Worm (Caenorhabditis elegans) whole organism, early embryonic: ENCODE data around the gene F28H7.7.

Experiments
- B0310.2 ChIP-seq: sonication (generic microtip); optimal IDR thresholded peaks from 2 replicates; lab custom pipeline; 2016; ENCODE audit warnings: mild to moderate bottlenecking, missing genetic modification characterization, missing compliant biosample characterization
- F13C5.2 ChIP-seq: sonication (generic microtip); optimal IDR thresholded peaks from 2 replicates; lab custom pipeline; 2017; ENCODE audit warnings: mild to moderate bottlenecking, missing genetic modification characterization, inconsistent platforms, missing compliant biosample characterization
- aly-1 ChIP-seq: sonication (generic microtip); optimal IDR thresholded peaks from 2 replicates; lab custom pipeline; 2016; ENCODE audit warnings: missing genetic modification characterization, missing compliant biosample characterization
- ama-1 ChIP-seq: fragments of 150-350 bp; optimal IDR thresholded peaks from 2 replicates; lab custom pipeline; 2014
- ceh-13 ChIP-seq: fragments of 200-800 bp; sonication (Bioruptor generic); optimal IDR thresholded peaks from 2 replicates; lab custom pipeline; 2018; ENCODE audit warnings: mild to moderate bottlenecking, missing genetic modification characterization, missing compliant biosample characterization
- scrt-1 ChIP-seq: fragments of 200-800 bp; sonication (Bioruptor generic); IDR thresholded peaks from 2 replicates; pipeline ENCODE4 v1.3.6; 2022; ENCODE audit warnings: missing genetic modification characterization, missing compliant biosample characterization
- tbx-37 ChIP-seq: fragments of 200-800 bp; sonication (Bioruptor generic); conservative IDR thresholded peaks from 2 replicates; pipeline ENCODE4 v1.3.6; 2022; ENCODE audit warnings: missing genetic modification reagents, missing genetic modification characterization, missing compliant biosample characterization

DNA sequence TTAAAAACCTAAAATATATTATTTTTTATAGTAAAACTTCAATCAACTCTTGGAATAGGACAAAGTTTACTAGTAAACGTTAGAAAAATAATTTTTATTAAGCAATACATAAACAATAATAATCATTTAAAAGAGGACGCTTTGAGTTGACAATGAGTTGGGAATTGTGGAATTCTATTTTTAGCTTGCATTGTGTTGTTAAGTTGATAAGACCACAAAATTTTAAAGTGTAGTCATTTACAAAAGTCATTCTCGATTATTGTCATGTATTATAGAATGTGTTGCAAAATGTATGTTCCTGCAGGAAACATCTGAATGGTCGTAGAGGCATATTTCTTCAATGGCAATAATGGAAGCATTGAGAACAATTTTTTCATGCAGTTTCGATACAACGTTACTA lies 42.9 kb downstream of the F28H7.7 start:
- TF ChIP-seq ama-1 (lab: Kevin White, UChicago) = no peak
- TF ChIP-seq tbx-37 (GFP tag; lab: Robert Waterston, UW) = no peak
- TF ChIP-seq ceh-13 (GFP tag; lab: Kevin White, UChicago) = no peak
- TF ChIP-seq scrt-1 (GFP tag; lab: Robert Waterston, UW) = no peak
- no peak for TF ChIP-seq B0310.2 (tag; lab: Kevin White, UChicago)
- no peak for TF ChIP-seq aly-1 (tag; lab: Kevin White, UChicago)
- no peak for TF ChIP-seq F13C5.2 (tag; lab: Kevin White, UChicago)
